Worm (Caenorhabditis elegans): Measurements from ENCODE around the gene T05A7.7.
A peak's percentile ranks its signal among the peaks of the same experiment; 100 is the strongest.

DNA sequence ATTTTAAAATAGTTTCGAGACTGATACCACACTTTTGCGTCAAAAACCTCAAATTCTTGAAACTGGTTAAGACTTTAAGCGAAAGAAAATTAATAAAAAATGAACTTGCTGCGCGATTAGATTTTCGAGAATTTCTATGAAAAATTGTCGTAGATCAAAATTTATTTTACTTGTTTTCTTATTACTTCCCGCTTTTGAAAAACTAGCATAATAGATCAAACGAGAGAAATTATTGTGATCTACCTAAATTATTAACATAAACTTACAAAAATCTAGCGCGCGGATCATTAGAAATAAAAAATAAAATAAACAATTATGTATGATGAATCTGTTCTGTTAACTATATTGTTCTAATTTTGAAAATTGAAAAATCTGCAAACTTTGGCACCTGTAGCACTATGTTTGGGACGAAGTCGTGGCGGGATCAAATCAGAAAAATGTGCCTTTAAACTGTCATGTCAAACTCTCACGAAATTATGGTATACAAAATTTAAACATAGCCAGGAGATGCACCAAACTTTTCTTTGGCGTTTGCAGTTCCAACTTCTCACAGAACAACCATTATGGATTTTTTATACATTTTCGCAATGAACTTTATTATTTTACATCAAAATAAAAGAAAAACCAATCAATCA is 45.6 kb upstream of the T05A7.7 start:
- TF ChIP-seq skn-1 (tag; optimal IDR thresholded peaks at IDR 0.05) = no peak
- TF ChIP-seq pqm-1 (tag; optimal IDR thresholded peaks at IDR 0.05) = no peak
- no peak for TF ChIP-seq fkh-10 (GFP tag; optimal IDR thresholded peaks at IDR 0.05)
- TF ChIP-seq ceh-82 (tag; optimal IDR thresholded peaks at IDR 0.05) = no peak
- no peak for TF ChIP-seq lin-39 (tag; optimal IDR thresholded peaks at IDR 0.05)
- TF ChIP-seq ama-1 (optimal IDR thresholded peaks at IDR 0.05) = peak; percentile 72
- no peak for TF ChIP-seq nhr-25 (tag; optimal IDR thresholded peaks at IDR 0.05)

Data from whole organism, L3 larva.